Worm (Caenorhabditis elegans): ENCODE measurements around the gene B0546.4.

B0546.4 gene

DNA sequence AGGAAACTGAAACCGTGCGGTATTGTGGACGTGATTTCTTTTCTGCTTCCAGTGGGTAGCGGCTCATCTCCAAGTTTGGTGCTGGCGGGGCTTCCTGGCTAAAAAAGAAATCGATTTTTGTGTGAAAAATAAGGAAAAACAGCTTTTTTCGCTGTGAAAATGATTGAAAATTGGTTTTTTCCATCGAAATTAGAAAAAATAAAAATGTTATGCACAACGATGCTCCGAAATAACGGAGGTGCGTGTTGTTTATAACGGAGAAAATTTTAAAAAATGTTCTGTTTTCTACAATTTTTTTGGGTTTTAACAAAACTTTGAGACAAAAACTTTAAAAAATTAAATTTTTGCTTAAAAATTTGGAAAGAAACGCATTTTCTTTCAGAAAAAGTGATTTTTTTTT, 744 bp downstream of the B0546.4 start:
- TF ChIP-seq ama-1 (optimal IDR thresholded peaks at IDR 0.05) (no peak), hmbx-1 (tag; optimal IDR thresholded peaks at IDR 0.05) (no peak)

DNA sequence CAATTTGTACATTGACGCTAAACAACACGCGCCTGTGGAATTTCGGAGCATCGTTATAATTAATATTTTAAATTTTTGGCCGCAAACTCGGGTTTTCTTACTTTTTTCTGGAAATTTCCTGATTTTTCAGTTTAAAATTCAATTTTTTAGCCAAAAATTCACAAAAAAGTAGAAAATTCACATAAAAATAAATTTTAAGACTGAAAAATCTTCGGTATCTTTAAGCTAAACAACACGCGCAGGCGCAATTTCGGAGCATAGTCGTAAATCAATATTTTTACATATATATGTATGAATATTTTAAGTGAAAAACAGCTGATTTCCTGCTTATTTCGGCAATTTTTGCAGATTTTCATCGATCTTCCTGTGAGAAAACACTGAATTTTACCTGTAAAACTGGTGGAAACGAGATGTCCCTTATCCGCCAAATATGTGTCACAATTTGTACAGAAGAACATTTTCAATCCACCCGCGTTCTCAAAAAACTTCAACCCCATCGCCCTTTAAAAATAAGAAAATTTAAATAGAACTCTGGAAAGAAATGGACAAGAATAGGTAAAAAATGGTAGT, 1.5 kb downstream of the B0546.4 start, which contains the start of gene B0546.3:
TSS of gene B0546.3 (minus strand) at position 504 of the 570 bp plus-strand sequence.
- TF ChIP-seq ceh-13 (GFP tag; optimal IDR thresholded peaks at IDR 0.05): no peak
- no peak for TF ChIP-seq flt-1 (GFP tag; IDR thresholded peaks at IDR 0.05)
- no peak for TF ChIP-seq tbx-37 (GFP tag; conservative IDR thresholded peaks at IDR 0.05)
- no peak for TF ChIP-seq B0310.2 (tag; optimal IDR thresholded peaks at IDR 0.05)
- TF ChIP-seq tra-4 (tag; optimal IDR thresholded peaks at IDR 0.05): no peak
- TF ChIP-seq hmg-4 (GFP tag; optimal IDR thresholded peaks at IDR 0.05): no peak

DNA sequence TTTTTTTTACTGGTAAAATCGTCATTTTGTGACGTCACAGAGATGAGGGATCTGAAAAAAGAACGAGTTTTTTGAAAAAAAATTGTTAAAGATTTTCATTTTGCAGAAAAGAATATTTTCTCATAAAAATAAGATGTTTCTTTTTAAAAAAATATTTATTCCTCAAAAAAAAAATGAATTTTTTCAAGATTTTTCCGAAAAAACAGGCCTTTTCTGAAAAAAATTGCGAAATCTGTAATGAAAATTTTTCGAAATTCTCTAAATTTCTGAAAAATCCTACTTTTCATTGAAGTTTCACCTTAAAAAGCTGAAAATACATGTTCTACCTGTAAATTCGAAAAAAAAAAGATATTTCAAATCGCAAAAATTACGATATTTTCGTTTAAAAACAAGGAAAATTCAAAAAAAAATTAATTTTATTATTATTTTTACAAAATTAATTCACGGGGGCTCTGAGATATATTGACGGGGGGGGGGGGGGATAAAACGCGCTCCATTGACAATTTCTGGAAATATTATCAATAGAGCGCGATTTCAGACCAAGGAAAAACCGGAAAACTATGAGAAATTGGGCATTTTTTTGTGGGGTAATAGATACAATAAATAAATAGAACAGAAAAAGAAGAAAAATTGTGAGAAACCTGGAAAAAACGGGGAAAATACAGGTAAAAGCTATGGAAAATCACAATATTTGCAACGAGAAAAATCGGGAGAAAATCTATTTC, 5.7 kb downstream of the B0546.4 start, which contains the start of gene otub-4:
TSS of gene otub-4 (minus strand) at position 51 of the 725 bp plus-strand sequence.
- TF ChIP-seq aly-1 (tag; optimal IDR thresholded peaks at IDR 0.05) (no peak), flt-1 (GFP tag; IDR thresholded peaks at IDR 0.05) (no peak), ets-7 (tag; optimal IDR thresholded peaks at IDR 0.05) (no peak)

DNA sequence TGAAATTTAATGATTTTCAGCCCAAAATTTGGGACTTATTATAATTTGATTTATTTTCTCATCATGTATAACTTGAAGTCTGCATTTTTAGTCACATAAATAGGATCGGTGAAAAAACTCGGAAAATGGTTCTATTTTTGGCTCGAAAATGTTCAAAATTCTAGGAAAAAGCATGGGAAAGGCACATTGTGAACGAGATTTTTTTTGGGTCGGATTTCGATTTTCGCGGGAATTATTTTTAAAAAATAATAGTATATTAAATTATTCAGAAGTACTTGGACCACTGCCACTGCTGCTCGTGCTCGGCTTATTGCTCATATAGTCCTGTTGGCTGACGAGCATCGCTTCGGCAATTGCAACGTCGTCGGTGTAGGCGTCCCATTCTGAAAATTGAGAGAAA, 10.6 kb downstream of the B0546.4 start:
- TF ChIP-seq scrt-1 (GFP tag; IDR thresholded peaks at IDR 0.05) (no peak), hmg-4 (GFP tag; optimal IDR thresholded peaks at IDR 0.05) (no peak), hnd-1 (tag; optimal IDR thresholded peaks at IDR 0.05) (no peak)

DNA sequence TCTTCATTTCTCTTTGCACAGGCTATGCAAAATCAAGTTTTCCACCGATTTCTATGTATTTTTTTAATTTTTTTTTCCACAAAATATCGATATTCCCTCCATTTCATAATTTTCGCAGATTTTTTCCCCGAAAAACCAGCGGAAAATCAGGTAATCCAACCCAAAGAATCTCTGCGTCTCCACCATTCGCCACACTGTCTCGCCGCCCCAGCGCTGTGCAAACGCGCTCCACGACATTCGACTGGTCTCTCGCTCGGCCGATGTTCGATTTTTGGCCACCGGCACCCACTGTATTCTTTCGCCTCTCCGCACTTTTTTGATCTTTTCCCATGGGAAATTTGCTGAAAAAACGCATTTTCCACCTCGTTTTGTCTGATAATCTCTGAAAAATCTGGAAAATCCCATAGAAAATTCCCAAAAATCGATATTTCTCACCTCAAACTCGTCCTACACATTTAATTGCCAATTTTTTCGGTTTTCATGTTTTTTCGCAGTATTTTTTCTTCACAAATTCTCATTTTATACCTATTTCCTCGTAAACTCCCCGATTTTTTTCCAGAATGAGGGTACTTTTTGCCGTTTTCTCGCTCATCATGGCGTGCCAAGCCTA, 15.2 kb downstream of the B0546.4 start, which contains the start of gene vha-19:
TSS of gene vha-19 (plus strand) at position 560 of the 610 bp plus-strand sequence.
- TF ChIP-seq pes-1 (GFP tag; IDR thresholded peaks at IDR 0.05) (no peak), scrt-1 (GFP tag; IDR thresholded peaks at IDR 0.05) (no peak), aly-1 (tag; optimal IDR thresholded peaks at IDR 0.05) (no peak), sea-1 (GFP tag; conservative IDR thresholded peaks at IDR 0.05) (no peak), tra-4 (tag; optimal IDR thresholded peaks at IDR 0.05) (no peak), ceh-13 (GFP tag; optimal IDR thresholded peaks at IDR 0.05) (no peak), ets-7 (tag; optimal IDR thresholded peaks at IDR 0.05) (no peak), ceh-36 (tag; optimal IDR thresholded peaks at IDR 0.05) (no peak), hmg-4 (GFP tag; optimal IDR thresholded peaks at IDR 0.05) (no peak), flt-1 (GFP tag; IDR thresholded peaks at IDR 0.05) (no peak), tbx-37 (GFP tag; conservative IDR thresholded peaks at IDR 0.05) (no peak), ama-1 (optimal IDR thresholded peaks at IDR 0.05) (no peak), tbx-11 (GFP tag; IDR thresholded peaks at IDR 0.05) (no peak), B0310.2 (tag; optimal IDR thresholded peaks at IDR 0.05) (no peak), hmbx-1 (tag; optimal IDR thresholded peaks at IDR 0.05) (no peak), hnd-1 (tag; optimal IDR thresholded peaks at IDR 0.05) (no peak), F13C5.2 (tag; optimal IDR thresholded peaks at IDR 0.05) (no peak)

DNA sequence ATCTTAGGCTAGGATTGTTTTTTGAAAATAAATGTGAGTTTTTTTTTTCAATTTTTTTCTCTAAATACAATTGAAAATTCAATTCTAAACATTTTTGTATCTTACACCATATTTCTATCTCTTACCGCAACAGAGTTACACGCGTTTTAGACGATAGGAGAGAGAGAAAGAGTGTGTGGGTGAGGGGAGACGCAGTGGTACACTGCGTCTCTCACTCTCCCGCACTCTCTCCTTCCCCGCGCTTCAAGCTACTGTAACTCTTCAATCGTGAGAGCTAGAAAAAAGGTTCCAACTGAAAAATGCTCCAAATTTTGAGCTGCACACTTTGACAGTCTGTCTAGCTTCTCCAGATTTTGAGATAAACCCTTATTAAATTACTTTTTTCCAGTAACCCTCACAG, 20.2 kb downstream of the B0546.4 start:
- TF ChIP-seq F13C5.2 (tag; optimal IDR thresholded peaks at IDR 0.05): no peak
- TF ChIP-seq pes-1 (GFP tag; IDR thresholded peaks at IDR 0.05): no peak
- TF ChIP-seq sea-1 (GFP tag; conservative IDR thresholded peaks at IDR 0.05): no peak
- TF ChIP-seq B0310.2 (tag; optimal IDR thresholded peaks at IDR 0.05): no peak
- TF ChIP-seq tbx-11 (GFP tag; IDR thresholded peaks at IDR 0.05): no peak
- no peak for TF ChIP-seq ceh-13 (GFP tag; optimal IDR thresholded peaks at IDR 0.05)
- TF ChIP-seq ets-7 (tag; optimal IDR thresholded peaks at IDR 0.05): no peak
- no peak for TF ChIP-seq ceh-36 (tag; optimal IDR thresholded peaks at IDR 0.05)
- TF ChIP-seq tra-4 (tag; optimal IDR thresholded peaks at IDR 0.05): no peak
- no peak for TF ChIP-seq scrt-1 (GFP tag; IDR thresholded peaks at IDR 0.05)
- TF ChIP-seq aly-1 (tag; optimal IDR thresholded peaks at IDR 0.05): no peak
- TF ChIP-seq hmbx-1 (tag; optimal IDR thresholded peaks at IDR 0.05): no peak
- no peak for TF ChIP-seq tbx-37 (GFP tag; conservative IDR thresholded peaks at IDR 0.05)

DNA sequence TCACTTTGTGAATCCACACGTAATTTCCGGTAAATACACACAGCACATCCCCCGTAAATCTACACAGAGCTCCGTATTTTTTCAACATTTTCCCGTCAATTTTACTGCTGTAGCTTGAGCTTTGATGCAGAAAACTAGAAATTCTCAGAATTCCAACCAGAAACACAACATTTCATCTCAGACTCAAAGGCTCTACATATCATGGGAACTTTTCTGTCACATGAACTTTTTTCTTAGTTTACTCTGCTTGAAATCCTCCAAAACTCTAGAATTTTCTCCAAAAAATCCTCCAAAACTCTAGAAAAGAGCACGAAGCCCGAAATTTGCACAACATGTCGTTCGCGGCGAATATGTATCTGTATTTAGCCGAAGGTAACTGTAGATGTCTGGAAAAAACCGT, 20.7 kb downstream of the B0546.4 start, which contains the start of gene Y55H10A.2:
TSS of gene Y55H10A.2 (plus strand) at position 301 of the 400 bp plus-strand sequence.
- TF ChIP-seq ets-7 (tag; optimal IDR thresholded peaks at IDR 0.05): no peak
- TF ChIP-seq tbx-11 (GFP tag; IDR thresholded peaks at IDR 0.05): no peak
- TF ChIP-seq aly-1 (tag; optimal IDR thresholded peaks at IDR 0.05): no peak
- TF ChIP-seq ceh-36 (tag; optimal IDR thresholded peaks at IDR 0.05): no peak
- no peak for TF ChIP-seq flt-1 (GFP tag; IDR thresholded peaks at IDR 0.05)

DNA sequence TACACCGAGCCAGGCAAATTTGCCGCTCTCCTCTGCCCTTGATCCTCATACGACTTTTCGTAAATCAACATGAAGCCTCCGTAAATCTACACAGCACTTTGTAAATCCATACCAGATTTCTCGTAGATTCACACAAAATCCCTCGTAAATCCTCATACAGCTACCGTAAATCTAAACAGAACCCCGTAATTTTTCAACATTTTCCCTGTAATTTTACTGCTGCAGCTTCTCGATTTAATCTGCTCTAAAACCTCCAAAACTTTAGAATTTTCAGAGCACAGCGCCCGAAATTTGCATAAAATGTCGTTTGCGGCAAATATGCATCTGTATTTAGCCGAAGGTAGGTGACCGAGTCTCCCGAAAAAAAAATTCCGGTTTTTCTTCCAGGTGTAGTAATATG, 29.2 kb downstream of the B0546.4 start, which contains the start of gene F42A6.1:
TSS of gene F42A6.1 (plus strand) at position 301 of the 400 bp plus-strand sequence.
- no peak for TF ChIP-seq ets-7 (tag; optimal IDR thresholded peaks at IDR 0.05)
- TF ChIP-seq aly-1 (tag; optimal IDR thresholded peaks at IDR 0.05): no peak
- no peak for TF ChIP-seq B0310.2 (tag; optimal IDR thresholded peaks at IDR 0.05)
- TF ChIP-seq pes-1 (GFP tag; IDR thresholded peaks at IDR 0.05): no peak
- no peak for TF ChIP-seq ceh-13 (GFP tag; optimal IDR thresholded peaks at IDR 0.05)
- TF ChIP-seq ama-1 (optimal IDR thresholded peaks at IDR 0.05): no peak
- no peak for TF ChIP-seq F13C5.2 (tag; optimal IDR thresholded peaks at IDR 0.05)
- no peak for TF ChIP-seq hmg-4 (GFP tag; optimal IDR thresholded peaks at IDR 0.05)
- no peak for TF ChIP-seq tra-4 (tag; optimal IDR thresholded peaks at IDR 0.05)
